Worm (Caenorhabditis elegans): ENCODE results near the gene pho-11.

Gene pho-11

ce11 chrII:9970438-9971092, 38.9 kb downstream of the pho-11 start, which contains the start of gene R53.5:
R53.5 (minus strand) TSS chrII:9970488.
- no peak for TF ChIP-seq elt-3 (tag; optimal IDR thresholded peaks at IDR 0.05)
- no peak for TF ChIP-seq elt-1 (tag; optimal IDR thresholded peaks at IDR 0.05)
- TF ChIP-seq ama-1 (optimal IDR thresholded peaks at IDR 0.05), result no peak
- TF ChIP-seq crh-2 (tag; optimal IDR thresholded peaks at IDR 0.05), result no peak
- no peak for TF ChIP-seq nhr-21 (tag; optimal IDR thresholded peaks at IDR 0.05)
- TF ChIP-seq lsy-2 (tag; optimal IDR thresholded peaks at IDR 0.05), result no peak
- TF ChIP-seq R02D3.7 (tag; optimal IDR thresholded peaks at IDR 0.05), result no peak
- no peak for TF ChIP-seq Y55F3AM.14 (GFP tag; optimal IDR thresholded peaks at IDR 0.05)
- no peak for TF ChIP-seq aly-2 (tag; optimal IDR thresholded peaks at IDR 0.05)
- no peak for TF ChIP-seq sem-4 (tag; optimal IDR thresholded peaks at IDR 0.05)
- no peak for TF ChIP-seq nhr-10 (tag; optimal IDR thresholded peaks at IDR 0.05)
- no peak for TF ChIP-seq unc-39 (tag; optimal IDR thresholded peaks at IDR 0.05)
- no peak for TF ChIP-seq blmp-1 (tag; optimal IDR thresholded peaks at IDR 0.05; ENCODE audit: insufficient read depth)
- TF ChIP-seq nhr-23 (tag; optimal IDR thresholded peaks at IDR 0.05), result no peak
- TF ChIP-seq sma-9 (GFP tag; optimal IDR thresholded peaks at IDR 0.05), result no peak
- no peak for TF ChIP-seq sma-9 (tag; optimal IDR thresholded peaks at IDR 0.05)
- no peak for TF ChIP-seq unc-62 (GFP tag; optimal IDR thresholded peaks at IDR 0.05)
- TF ChIP-seq mab-5 (tag; optimal IDR thresholded peaks at IDR 0.05), result no peak
- no peak for TF ChIP-seq peb-1 (tag; optimal IDR thresholded peaks at IDR 0.05)
- TF ChIP-seq dmd-4 (tag; optimal IDR thresholded peaks at IDR 0.05), result no peak

ce11 chrII:9974210-9974609, 42.6 kb downstream of the pho-11 start:
- TF ChIP-seq dmd-4 (tag; optimal IDR thresholded peaks at IDR 0.05) (no peak), lin-39 (tag; optimal IDR thresholded peaks at IDR 0.05) (no peak), egl-27 (tag; optimal IDR thresholded peaks at IDR 0.05) (no peak), lin-13 (GFP tag; optimal IDR thresholded peaks at IDR 0.05) (no peak), mbf-1 (tag; optimal IDR thresholded peaks at IDR 0.05) (no peak), nhr-23 (tag; optimal IDR thresholded peaks at IDR 0.05) (no peak), crh-2 (tag; optimal IDR thresholded peaks at IDR 0.05) (peak; percentile 46), snpc-4 (tag; optimal IDR thresholded peaks at IDR 0.05) (no peak), sma-9 (GFP tag; optimal IDR thresholded peaks at IDR 0.05) (peak; percentile 83), sma-9 (tag; optimal IDR thresholded peaks at IDR 0.05) (no peak), ZK546.5 (tag; optimal IDR thresholded peaks at IDR 0.05) (no peak), Y55F3AM.14 (GFP tag; optimal IDR thresholded peaks at IDR 0.05) (no peak), nhr-6 (tag; optimal IDR thresholded peaks at IDR 0.05) (no peak), nhr-77 (tag; optimal IDR thresholded peaks at IDR 0.05) (no peak), ceh-82 (tag; optimal IDR thresholded peaks at IDR 0.05) (no peak), nhr-25 (tag; optimal IDR thresholded peaks at IDR 0.05) (peak; percentile 32), lsy-2 (tag; optimal IDR thresholded peaks at IDR 0.05) (no peak), unc-62 (GFP tag; optimal IDR thresholded peaks at IDR 0.05) (no peak), nhr-11 (tag; optimal IDR thresholded peaks at IDR 0.05) (no peak), ceh-16 (tag; optimal IDR thresholded peaks at IDR 0.05) (no peak), fos-1 (tag; optimal IDR thresholded peaks at IDR 0.05) (peak; percentile 81), lin-11 (tag; optimal IDR thresholded peaks at IDR 0.05) (no peak), F13H6.1 (tag; optimal IDR thresholded peaks at IDR 0.05) (no peak), gmeb-1 (tag; optimal IDR thresholded peaks at IDR 0.05) (peak; percentile 9), elt-3 (tag; optimal IDR thresholded peaks at IDR 0.05) (no peak), ama-1 (optimal IDR thresholded peaks at IDR 0.05) (no peak)

ce11 chrII:9974967-9975366, 43.3 kb downstream of the pho-11 start, which contains the start of gene aakg-5:
aakg-5 (minus strand) TSS chrII:9975125.
- TF ChIP-seq ama-1 (optimal IDR thresholded peaks at IDR 0.05) (no peak), lin-11 (tag; optimal IDR thresholded peaks at IDR 0.05) (peak; percentile 50), blmp-1 (tag; optimal IDR thresholded peaks at IDR 0.05; ENCODE audit: insufficient read depth) (peak; percentile 65), crh-2 (tag; optimal IDR thresholded peaks at IDR 0.05) (peak; percentile 91), nhr-10 (tag; optimal IDR thresholded peaks at IDR 0.05) (no peak), dmd-4 (tag; optimal IDR thresholded peaks at IDR 0.05) (no peak), elt-3 (tag; optimal IDR thresholded peaks at IDR 0.05) (no peak), peb-1 (tag; optimal IDR thresholded peaks at IDR 0.05) (no peak), nhr-6 (tag; optimal IDR thresholded peaks at IDR 0.05) (peak; percentile 73), lin-39 (tag; optimal IDR thresholded peaks at IDR 0.05) (no peak), ztf-1 (GFP tag; conservative IDR thresholded peaks at IDR 0.05) (no peak), ZK546.5 (tag; optimal IDR thresholded peaks at IDR 0.05) (no peak), R02D3.7 (tag; optimal IDR thresholded peaks at IDR 0.05) (no peak), egl-27 (tag; optimal IDR thresholded peaks at IDR 0.05) (peak; percentile 90), nhr-237 (tag; optimal IDR thresholded peaks at IDR 0.05) (no peak), mab-5 (tag; optimal IDR thresholded peaks at IDR 0.05) (peak; percentile 58), mbf-1 (tag; optimal IDR thresholded peaks at IDR 0.05) (no peak), mdl-1 (tag; optimal IDR thresholded peaks at IDR 0.05) (peak; percentile 31 to 74), unc-55 (GFP tag; optimal IDR thresholded peaks at IDR 0.05) (peak; percentile 73), nhr-77 (tag; optimal IDR thresholded peaks at IDR 0.05) (peak; percentile 46), sma-9 (GFP tag; optimal IDR thresholded peaks at IDR 0.05) (peak; percentile 98), sma-9 (tag; optimal IDR thresholded peaks at IDR 0.05) (no peak), F13H6.1 (tag; optimal IDR thresholded peaks at IDR 0.05) (peak; percentile 95), nhr-11 (tag; optimal IDR thresholded peaks at IDR 0.05) (no peak), lsy-2 (tag; optimal IDR thresholded peaks at IDR 0.05) (peak in 1 of 2 experiments; percentile 85), zag-1 (tag; optimal IDR thresholded peaks at IDR 0.05) (peak; percentile 20), alr-1 (tag; optimal IDR thresholded peaks at IDR 0.05) (no peak), lin-13 (GFP tag; optimal IDR thresholded peaks at IDR 0.05) (peak; percentile 70), ztf-11 (tag; optimal IDR thresholded peaks at IDR 0.05) (no peak), Y55F3AM.14 (GFP tag; optimal IDR thresholded peaks at IDR 0.05) (peak; percentile 3), ztf-4 (tag; optimal IDR thresholded peaks at IDR 0.05) (peak; percentile 59), gmeb-1 (tag; optimal IDR thresholded peaks at IDR 0.05) (peak; percentile 81), C34F6.9 (tag; optimal IDR thresholded peaks at IDR 0.05) (peak; percentile 82), unc-39 (tag; optimal IDR thresholded peaks at IDR 0.05) (no peak), sem-4 (tag; optimal IDR thresholded peaks at IDR 0.05) (peak; percentile 81)

Data from whole organism, L2 larva.